Fruit fly (Drosophila melanogaster): ENCODE measurements around the gene wts.
A peak's percentile ranks its signal among the peaks of the same experiment; 100 is the strongest.

Gene wts

dm6 chr3R:30796715-30797114 lies 9.7 kb downstream of the wts start (continued):
- peak; percentile 62 for TF ChIP-seq her (GFP tag; optimal IDR thresholded peaks at IDR 0.05)
- TF ChIP-seq Gsc (GFP tag; IDR thresholded peaks at IDR 0.05): 0 out of 2 replicates have a peak, but pooled peaks have one; percentile 28
- TF ChIP-seq pnt (GFP tag; optimal IDR thresholded peaks at IDR 0.05): peak; percentile 42
- TF ChIP-seq CHES-1-like (GFP tag; optimal IDR thresholded peaks at IDR 0.05): peak; percentile 45
- peak; percentile 76; the same call in 1 of the 2 replicates for TF ChIP-seq wdn (GFP tag; IDR thresholded peaks at IDR 0.05)
- peak; percentile 52 for TF ChIP-seq dimm (GFP tag; IDR thresholded peaks at IDR 0.05)
- TF ChIP-seq HLH3B (GFP tag; IDR thresholded peaks at IDR 0.05): peak; percentile 74
- peak; percentile 48 for TF ChIP-seq CG12391 (tag; optimal IDR thresholded peaks at IDR 0.05)
- TF ChIP-seq CG18262 (tag; optimal IDR thresholded peaks at IDR 0.05): peak; percentile 46
- peak; percentile 70 for TF ChIP-seq Mrtf (GFP tag; IDR thresholded peaks at IDR 0.05)
- TF ChIP-seq gem (tag; optimal IDR thresholded peaks at IDR 0.05): peak; percentile 62
- peak; percentile 26 for TF ChIP-seq CG33557 (GFP tag; optimal IDR thresholded peaks at IDR 0.05)
- peak; percentile 40 for TF ChIP-seq Hr3 (GFP tag; optimal IDR thresholded peaks at IDR 0.05)
- TF ChIP-seq CG8944 (GFP tag; optimal IDR thresholded peaks at IDR 0.05): no peak
- TF ChIP-seq ap (GFP tag; IDR thresholded peaks at IDR 0.05): peak; percentile 56
- peak; percentile 76 for TF ChIP-seq ttk (GFP tag; IDR thresholded peaks at IDR 0.05)
- TF ChIP-seq onecut (GFP tag; IDR thresholded peaks at IDR 0.05): peak; percentile 67
- peak; percentile 37; the same call in 1 of the 2 replicates for TF ChIP-seq danr (GFP tag; IDR thresholded peaks at IDR 0.05)
- TF ChIP-seq CG11398 (GFP tag; optimal IDR thresholded peaks at IDR 0.05): peak; percentile 24
- TF ChIP-seq Fer2 (tag; optimal IDR thresholded peaks at IDR 0.05): no peak
- TF ChIP-seq CG11456 (GFP tag; IDR thresholded peaks at IDR 0.05): peak; percentile 87
- peak; percentile 67; the same call in 2 of the 3 replicates for TF ChIP-seq CG11695 (GFP tag; IDR thresholded peaks at IDR 0.05)
- no peak for TF ChIP-seq tup (GFP tag; optimal IDR thresholded peaks at IDR 0.05)
- peak; percentile 1 for TF ChIP-seq CG10209 (GFP tag; optimal IDR thresholded peaks at IDR 0.05)
- TF ChIP-seq B-H1 (GFP tag; IDR thresholded peaks at IDR 0.05): peak; percentile 53
- peak; percentile 46 for TF ChIP-seq bcd (GFP tag; optimal IDR thresholded peaks at IDR 0.05)
- TF ChIP-seq CG10462 (GFP tag; optimal IDR thresholded peaks at IDR 0.05): peak; percentile 19
- no peak for TF ChIP-seq HLHmδ (GFP tag; optimal IDR thresholded peaks at IDR 0.05)
- TF ChIP-seq CG9437 (GFP tag; optimal IDR thresholded peaks at IDR 0.05): no peak
- no peak for TF ChIP-seq ac (GFP tag; optimal IDR thresholded peaks at IDR 0.05)
- TF ChIP-seq CG11247 (GFP tag; IDR thresholded peaks at IDR 0.05): peak; percentile 70
- TF ChIP-seq ab (GFP tag; optimal IDR thresholded peaks at IDR 0.05): peak; percentile 40
- TF ChIP-seq chif (GFP tag; optimal IDR thresholded peaks at IDR 0.05): peak; percentile 41 to 59
- no peak for TF ChIP-seq corto (GFP tag; optimal IDR thresholded peaks at IDR 0.05)
- TF ChIP-seq CG42726 (GFP tag; IDR thresholded peaks at IDR 0.05; ENCODE audit: partially characterized antibody): no peak
- 0 out of 2 replicates have a peak, but pooled peaks have one; percentile 18 for TF ChIP-seq E2f2 (GFP tag; IDR thresholded peaks at IDR 0.05)
- TF ChIP-seq ewg (GFP tag; optimal IDR thresholded peaks at IDR 0.05): peak; percentile 22
- peak; percentile 42 for TF ChIP-seq CG30403 (GFP tag; optimal IDR thresholded peaks at IDR 0.05)
- TF ChIP-seq CG11696 (GFP tag; IDR thresholded peaks at IDR 0.05): no peak; the same call in 1 of the 2 replicates
- peak; percentile 74; the same call in 1 of the 2 replicates for TF ChIP-seq Taf1 (GFP tag; IDR thresholded peaks at IDR 0.05)
- no peak for TF ChIP-seq crp (GFP tag; optimal IDR thresholded peaks at IDR 0.05)
- TF ChIP-seq CG16779 (GFP tag; IDR thresholded peaks at IDR 0.05): peak; percentile 75
- peak; percentile 71 for TF ChIP-seq Drgx (GFP tag; IDR thresholded peaks at IDR 0.05)
- TF ChIP-seq Awh (GFP tag; IDR thresholded peaks at IDR 0.05): 0 out of 2 replicates have a peak, but pooled peaks have one; percentile 55
- peak; percentile 70 for TF ChIP-seq CG7839 (tag; optimal IDR thresholded peaks at IDR 0.05)
- TF ChIP-seq lab (GFP tag; optimal IDR thresholded peaks at IDR 0.05): peak; percentile 44
- TF ChIP-seq CG1792 (GFP tag; optimal IDR thresholded peaks at IDR 0.05): no peak
- peak; percentile 63 for TF ChIP-seq CG6689 (GFP tag; IDR thresholded peaks at IDR 0.05)
- no peak for TF ChIP-seq eve (GFP tag; optimal IDR thresholded peaks at IDR 0.05)
- peak; percentile 75 for TF ChIP-seq tgo (GFP tag; IDR thresholded peaks at IDR 0.05)
- TF ChIP-seq CG18599 (GFP tag; optimal IDR thresholded peaks at IDR 0.05): no peak

Measured in whole organism, embryonic.